Fruit fly (Drosophila melanogaster): ENCODE measurements around the gene CG33673.
A peak's percentile ranks its signal among the peaks of the same experiment; 100 is the strongest.

CG33673 gene

dm6 chr2L:1980708-1981339 lies 34.3 kb upstream of the CG33673 start, which contains the start of the genes CG15356 and CG15362 (continued):
- TF ChIP-seq zf30C (GFP tag; optimal IDR thresholded peaks at IDR 0.05), result no peak
- TF ChIP-seq luna (GFP tag; optimal IDR thresholded peaks at IDR 0.05), result no peak
- TF ChIP-seq ara (GFP tag; IDR thresholded peaks at IDR 0.05), result no peak
- TF ChIP-seq CG1603 (tag; optimal IDR thresholded peaks at IDR 0.05), result peak; percentile 71
- TF ChIP-seq pzg (GFP tag; optimal IDR thresholded peaks at IDR 0.05), result peak; percentile 82
- no peak for TF ChIP-seq eve (GFP tag; optimal IDR thresholded peaks at IDR 0.05)
- no peak for TF ChIP-seq CG7786 (GFP tag; optimal IDR thresholded peaks at IDR 0.05)
- TF ChIP-seq CG32532 (GFP tag; IDR thresholded peaks at IDR 0.05), result peak; percentile 58
- no peak for TF ChIP-seq Stat92E (GFP tag; optimal IDR thresholded peaks at IDR 0.05)
- no peak for TF ChIP-seq pan (optimal IDR thresholded peaks at IDR 0.05)
- peak in 1 of 2 experiments; percentile 60 for TF ChIP-seq pan (GFP tag; optimal IDR thresholded peaks at IDR 0.05 in 1 of 2, IDR thresholded peaks at IDR 0.05 in 1 of 2)
- TF ChIP-seq Atf6 (GFP tag; IDR thresholded peaks at IDR 0.05), result no peak
- peak; percentile 4 for TF ChIP-seq CG2875 (GFP tag; optimal IDR thresholded peaks at IDR 0.05)
- no peak for TF ChIP-seq zfh1 (GFP tag; IDR thresholded peaks at IDR 0.05)
- no peak for TF ChIP-seq repo (GFP tag; optimal IDR thresholded peaks at IDR 0.05)
- peak; percentile 59 for TF ChIP-seq CG2712 (tag; optimal IDR thresholded peaks at IDR 0.05)
- TF ChIP-seq Optix (GFP tag; IDR thresholded peaks at IDR 0.05), result no peak
- TF ChIP-seq CG11398 (GFP tag; optimal IDR thresholded peaks at IDR 0.05), result no peak
- TF ChIP-seq grau (tag; optimal IDR thresholded peaks at IDR 0.05), result peak; percentile 49
- no peak for TF ChIP-seq CG18764 (GFP tag; optimal IDR thresholded peaks at IDR 0.05)
- no peak for TF ChIP-seq slp2 (GFP tag; optimal IDR thresholded peaks at IDR 0.05)
- no peak for TF ChIP-seq H2.0 (GFP tag; IDR thresholded peaks at IDR 0.05)
- TF ChIP-seq mirr (GFP tag; optimal IDR thresholded peaks at IDR 0.05), result no peak
- no peak for TF ChIP-seq Jarid2 (GFP tag; optimal IDR thresholded peaks at IDR 0.05)
- TF ChIP-seq CG31365 (tag; optimal IDR thresholded peaks at IDR 0.05), result no peak
- peak; percentile 58; the same call in 1 of the 3 replicates for TF ChIP-seq CG17361 (GFP tag; IDR thresholded peaks at IDR 0.05)
- no peak for TF ChIP-seq CG12219 (GFP tag; optimal IDR thresholded peaks at IDR 0.05)
- peak; percentile 99 for TF ChIP-seq chinmo (GFP tag; IDR thresholded peaks at IDR 0.05; ENCODE audit: partially characterized antibody)
- no peak for TF ChIP-seq CG6254 (GFP tag; optimal IDR thresholded peaks at IDR 0.05)
- TF ChIP-seq CG10366 (GFP tag; IDR thresholded peaks at IDR 0.05), result peak; percentile 28; the same call in 1 of the 2 replicates
- peak; percentile 43 for TF ChIP-seq HmgZ (tag; optimal IDR thresholded peaks at IDR 0.05)
- TF ChIP-seq HmgD (GFP tag; optimal IDR thresholded peaks at IDR 0.05), result no peak
- TF ChIP-seq CG18262 (tag; optimal IDR thresholded peaks at IDR 0.05), result peak; percentile 34
- TF ChIP-seq Xrp1 (GFP tag; IDR thresholded peaks at IDR 0.05), result no peak
- no peak for TF ChIP-seq CG15269 (tag; optimal IDR thresholded peaks at IDR 0.05)
- TF ChIP-seq crol (GFP tag; IDR thresholded peaks at IDR 0.05), result no peak
- TF ChIP-seq NfI (GFP tag; optimal IDR thresholded peaks at IDR 0.05), result peak; percentile 53
- TF ChIP-seq kni (GFP tag; optimal IDR thresholded peaks at IDR 0.05), result no peak
- TF ChIP-seq yki (optimal IDR thresholded peaks at IDR 0.05), result no peak
- TF ChIP-seq CG31388 (GFP tag; optimal IDR thresholded peaks at IDR 0.05), result no peak
- no peak for TF ChIP-seq jing (GFP tag; optimal IDR thresholded peaks at IDR 0.05)
- no peak for TF ChIP-seq CG7372 (GFP tag; IDR thresholded peaks at IDR 0.05)
- TF ChIP-seq gro (GFP tag; optimal IDR thresholded peaks at IDR 0.05), result peak; percentile 9
- TF ChIP-seq CG12236 (GFP tag; optimal IDR thresholded peaks at IDR 0.05), result no peak
- peak; percentile 45 for TF ChIP-seq CG30403 (GFP tag; optimal IDR thresholded peaks at IDR 0.05)
- no peak for TF ChIP-seq pho (GFP tag; optimal IDR thresholded peaks at IDR 0.05)
- TF ChIP-seq nerfin-2 (GFP tag; IDR thresholded peaks at IDR 0.05; ENCODE audit: partially characterized antibody), result peak; percentile 99
- no peak for TF ChIP-seq lov (optimal IDR thresholded peaks at IDR 0.05)
- TF ChIP-seq lov (GFP tag; IDR thresholded peaks at IDR 0.05), result no peak
- no peak for TF ChIP-seq Atf-2 (GFP tag; optimal IDR thresholded peaks at IDR 0.05)
- TF ChIP-seq CG34422 (GFP tag; IDR thresholded peaks at IDR 0.05), result 0 out of 3 replicates have a peak, but pooled peaks have one; percentile 32
- no peak for TF ChIP-seq her (GFP tag; optimal IDR thresholded peaks at IDR 0.05)
